Worm (Caenorhabditis elegans) whole organism, late embryonic: ENCODE measurements around the gene F44G4.6.

Experiments
- ama-1 ChIP-seq: fragments of 150-350 bp; optimal IDR thresholded peaks from 2 replicates; lab custom pipeline; 2014
- ceh-2 ChIP-seq: sonication (generic microtip); optimal IDR thresholded peaks from 2 replicates; lab custom pipeline; 2016; ENCODE audit warnings: missing genotype, missing genetic modification characterization, missing compliant biosample characterization
- ceh-48 ChIP-seq: sonication (generic microtip); optimal IDR thresholded peaks from 2 replicates; lab custom pipeline; 2016; ENCODE audit warnings: missing genetic modification characterization, inconsistent platforms, missing compliant biosample characterization
- elt-2 ChIP-seq: sonication (generic microtip); optimal IDR thresholded peaks from 2 replicates; lab custom pipeline; 2016; ENCODE audit warnings: missing genetic modification reagents, missing genetic modification characterization, missing compliant biosample characterization
- lin-11 ChIP-seq: fragments of 200-800 bp; sonication (Bioruptor generic); optimal IDR thresholded peaks from 2 replicates; lab custom pipeline; 2018; ENCODE audit warnings: mild to moderate bottlenecking, missing genetic modification characterization, missing compliant biosample characterization
- nhr-232 ChIP-seq: sonication (generic microtip); optimal IDR thresholded peaks from 2 replicates; lab custom pipeline; 2016; ENCODE audit warnings: missing genetic modification characterization, missing compliant biosample characterization
- pha-4 ChIP-seq: fragments of 150-350 bp; optimal IDR thresholded peaks from 2 replicates; lab custom pipeline; 2018; ENCODE audit warnings: missing biosample characterization, missing genetic modification reagents, missing genetic modification characterization
- pqm-1 ChIP-seq: sonication (generic microtip); optimal IDR thresholded peaks from 2 replicates; lab custom pipeline; 2016; ENCODE audit warnings: missing genetic modification characterization, missing compliant biosample characterization
- rnt-1 ChIP-seq: sonication (generic microtip); optimal IDR thresholded peaks from 2 replicates; lab custom pipeline; 2016; ENCODE audit warnings: missing genetic modification characterization, missing compliant biosample characterization
- sdc-2 ChIP-seq: sonication (generic microtip); optimal IDR thresholded peaks from 2 replicates; lab custom pipeline; 2016; ENCODE audit warnings: missing genotype, missing genetic modification characterization, missing compliant biosample characterization
- syd-9 ChIP-seq: sonication (generic microtip); optimal IDR thresholded peaks from 2 replicates; lab custom pipeline; 2016; ENCODE audit warnings: mild to moderate bottlenecking, missing genetic modification characterization, moderate library complexity, missing compliant biosample characterization
- tbx-2 ChIP-seq: sonication (generic microtip); optimal IDR thresholded peaks from 2 replicates; lab custom pipeline; 2016; ENCODE audit warnings: missing genetic modification characterization, missing compliant biosample characterization

DNA sequence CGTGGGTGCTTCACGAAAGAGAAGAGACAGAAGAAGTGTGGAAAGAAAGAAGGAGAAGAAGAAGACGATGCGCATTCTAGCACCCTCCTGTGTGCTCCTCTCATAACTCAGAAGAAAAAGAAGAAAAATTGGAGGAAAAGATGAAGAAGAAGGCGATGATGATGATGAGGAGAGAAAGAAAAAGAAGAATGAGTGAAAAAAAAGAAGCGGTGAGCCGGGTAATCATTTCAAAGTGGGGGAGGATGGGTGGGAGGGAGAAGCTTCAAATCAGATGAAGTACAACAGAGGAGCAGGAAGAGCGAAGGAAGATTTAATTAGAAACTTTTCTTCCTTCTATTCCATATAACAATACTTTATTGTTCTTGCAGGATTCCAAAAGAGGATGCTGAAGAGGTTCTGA lies 9.1 kb upstream of the F44G4.6 start:
- TF ChIP-seq elt-2 (tag; lab: Kevin White, UChicago) (no peak), pha-4 (tag; lab: Kevin White, UChicago) (no peak), ceh-2 (tag; lab: Kevin White, UChicago) (no peak), nhr-232 (no peak), lin-11 (tag; lab: Kevin White, UChicago) (no peak), syd-9 (tag; lab: Kevin White, UChicago) (no peak), pqm-1 (tag; lab: Kevin White, UChicago) (no peak), rnt-1 (no peak), sdc-2 (tag; lab: Kevin White, UChicago) (no peak), tbx-2 (no peak), ama-1 (no peak), ceh-48 (no peak)
